Worm (Caenorhabditis elegans) whole organism, L1 larva: ENCODE data around the gene spv-1.
A peak's percentile ranks its signal among the peaks of the same experiment; 100 is the strongest.

ENCODE experiments used
- C04F5.9 ChIP-seq: sonication (generic microtip); optimal IDR thresholded peaks from 2 replicates; lab custom pipeline; 2016; ENCODE audit warnings: missing genetic modification characterization, missing compliant biosample characterization
- Y116A8C.19 ChIP-seq: sonication (generic microtip); optimal IDR thresholded peaks from 2 replicates; lab custom pipeline; 2016; ENCODE audit warnings: missing compliant biosample characterization, missing genetic modification characterization, borderline replicate concordance
- aha-1 ChIP-seq: fragments of 150-350 bp; optimal IDR thresholded peaks from 2 replicates; lab custom pipeline; 2014; ENCODE audit warnings: missing biosample characterization, missing genetic modification characterization
- alr-1 ChIP-seq: fragments of 200-800 bp; sonication (Bioruptor generic); optimal IDR thresholded peaks from 2 replicates; lab custom pipeline; 2018; ENCODE audit warnings: borderline replicate concordance, mild to moderate bottlenecking, missing genetic modification characterization, missing compliant biosample characterization
- blmp-1 ChIP-seq: fragments of 150-350 bp; optimal IDR thresholded peaks from 2 replicates; lab custom pipeline; 2014; ENCODE audit warnings: missing biosample characterization, missing genetic modification characterization
- ceh-88 ChIP-seq: fragments of 200-800 bp; sonication (Bioruptor generic); IDR thresholded peaks from 2 replicates; pipeline ENCODE4 v1.3.6; 2022; ENCODE audit warnings: missing genetic modification characterization, missing compliant biosample characterization
- dsc-1 ChIP-seq: sonication (generic microtip); optimal IDR thresholded peaks from 2 replicates; lab custom pipeline; 2016; ENCODE audit warnings: mild to moderate bottlenecking, missing genetic modification characterization, missing compliant biosample characterization
- efl-1 ChIP-seq, 4 experiments: fragments of 150-350 bp; optimal IDR thresholded peaks in 3 of 4; peaks in 1 of 4; 1 replicate in 1 of 4; 2 replicates in 3 of 4; lab custom pipeline; 2014; ENCODE audit warnings: missing biosample characterization in 2 of 4, missing genetic modification characterization in 2 of 4, missing genetic modification reagents in 2 of 4
- efl-3 ChIP-seq: fragments of 200-800 bp; sonication (Bioruptor generic); optimal IDR thresholded peaks from 2 replicates; lab custom pipeline; 2018; ENCODE audit warnings: mild to moderate bottlenecking, missing genetic modification characterization, missing compliant biosample characterization
- egl-13 ChIP-seq: sonication (generic microtip); optimal IDR thresholded peaks from 2 replicates; lab custom pipeline; 2016; ENCODE audit warnings: missing genotype, missing genetic modification reagents, missing genetic modification characterization, missing compliant biosample characterization
- egl-27 ChIP-seq, 2 experiments: fragments of 150-350 bp in 1 of 2; sonication (generic microtip); optimal IDR thresholded peaks; 3 replicates each; lab custom pipeline; 2017 to 2018; ENCODE audit warnings: missing biosample characterization in 2 of 2, missing genetic modification characterization in 2 of 2, missing genetic modification reagents in 2 of 2
- elt-2 ChIP-seq: sonication (generic microtip); optimal IDR thresholded peaks from 2 replicates; lab custom pipeline; 2016; ENCODE audit warnings: missing genetic modification characterization, mild to moderate bottlenecking, inconsistent platforms, missing compliant biosample characterization, missing genetic modification reagents
- fkh-8 ChIP-seq: sonication (generic microtip); optimal IDR thresholded peaks from 2 replicates; lab custom pipeline; 2016; ENCODE audit warnings: mild to moderate bottlenecking, missing genetic modification characterization, missing compliant biosample characterization
- grh-1 ChIP-seq: fragments of 200-800 bp; sonication (Bioruptor generic); IDR thresholded peaks from 2 replicates; pipeline ENCODE4 v1.3.6; 2022; ENCODE audit warnings: missing genetic modification reagents, missing genetic modification characterization, missing compliant biosample characterization
- hlh-17 ChIP-seq: fragments of 200-800 bp; sonication (Bioruptor generic); optimal IDR thresholded peaks from 2 replicates; lab custom pipeline; 2018; ENCODE audit warnings: missing genetic modification characterization, mild to moderate bottlenecking, missing compliant biosample characterization, moderate library complexity, borderline replicate concordance
- hlh-4 ChIP-seq: sonication (generic microtip); optimal IDR thresholded peaks from 2 replicates; lab custom pipeline; 2016; ENCODE audit warnings: mild to moderate bottlenecking, missing genetic modification characterization, missing compliant biosample characterization
- irx-1 ChIP-seq: sonication (generic microtip); optimal IDR thresholded peaks from 2 replicates; lab custom pipeline; 2016; ENCODE audit warnings: missing genetic modification characterization, missing compliant biosample characterization
- jun-1 ChIP-seq: fragments of 150-350 bp; optimal IDR thresholded peaks from 2 replicates; lab custom pipeline; 2014; ENCODE audit warnings: missing biosample characterization, missing genetic modification reagents, missing genetic modification characterization
- lin-14 ChIP-seq: fragments of 200-800 bp; sonication (Bioruptor generic); optimal IDR thresholded peaks from 2 replicates; lab custom pipeline; 2018; ENCODE audit warnings: mild to moderate bottlenecking, missing genetic modification characterization, moderate library complexity, missing compliant biosample characterization
- lin-15B ChIP-seq: fragments of 150-350 bp; sonication (generic microtip); optimal IDR thresholded peaks from 3 replicates; lab custom pipeline; 2014; ENCODE audit warnings: missing biosample characterization, missing genetic modification characterization
- lin-35 ChIP-seq, 2 experiments: fragments of 150-350 bp; optimal IDR thresholded peaks; 2 replicates each; lab custom pipeline; 2014; ENCODE audit warnings: missing biosample characterization in 2 of 2, missing genetic modification characterization in 2 of 2, missing genetic modification reagents in 2 of 2
- lir-3 ChIP-seq: sonication (generic microtip); optimal IDR thresholded peaks from 2 replicates; lab custom pipeline; 2016; ENCODE audit warnings: mild to moderate bottlenecking, missing genetic modification characterization, moderate library complexity, missing compliant biosample characterization; ENCODE audit not compliant: poor library complexity
- lsy-2 ChIP-seq, 2 experiments: fragments of 150-350 bp; optimal IDR thresholded peaks; 2 replicates each; lab custom pipeline; 2014; ENCODE audit warnings: missing biosample characterization in 2 of 2, missing genetic modification characterization in 2 of 2
- mdl-1 ChIP-seq, 2 experiments: fragments of 150-350 bp; optimal IDR thresholded peaks; 2 replicates each; lab custom pipeline; 2014 to 2017; ENCODE audit warnings: missing biosample characterization in 2 of 2, missing genetic modification characterization in 2 of 2, inconsistent platforms in 1 of 2
- nhr-12 ChIP-seq: sonication (generic microtip); optimal IDR thresholded peaks from 2 replicates; lab custom pipeline; 2017; ENCODE audit warnings: missing biosample characterization, missing genetic modification characterization
- nhr-19 ChIP-seq: fragments of 200-800 bp; sonication (Bioruptor generic); conservative IDR thresholded peaks from 2 replicates; pipeline ENCODE4 v1.3.6; 2022; ENCODE audit warnings: missing genetic modification characterization, missing compliant biosample characterization
- nhr-20 ChIP-seq: sonication (generic microtip); optimal IDR thresholded peaks from 2 replicates; lab custom pipeline; 2016; ENCODE audit warnings: mild to moderate bottlenecking, missing genetic modification characterization, missing compliant biosample characterization
- nhr-47 ChIP-seq: sonication (generic microtip); optimal IDR thresholded peaks from 2 replicates; lab custom pipeline; 2016; ENCODE audit warnings: mild to moderate bottlenecking, missing genetic modification characterization, moderate library complexity, missing compliant biosample characterization
- nhr-76 ChIP-seq: sonication (generic microtip); optimal IDR thresholded peaks from 2 replicates; lab custom pipeline; 2017; ENCODE audit warnings: missing biosample characterization, missing genetic modification characterization
- nhr-85 ChIP-seq: sonication (generic microtip); peaks from one replicate; lab custom pipeline; 2016; ENCODE audit warnings: missing genetic modification characterization, inconsistent platforms, missing compliant biosample characterization
- snpc-4 ChIP-seq: fragments of 150-350 bp; optimal IDR thresholded peaks from 2 replicates; lab custom pipeline; 2014; ENCODE audit warnings: missing biosample characterization, missing genetic modification characterization
- sox-4 ChIP-seq: sonication (generic microtip); optimal IDR thresholded peaks from 2 replicates; lab custom pipeline; 2016; ENCODE audit warnings: missing genetic modification characterization, missing compliant biosample characterization
- swsn-7 ChIP-seq: sonication (generic microtip); optimal IDR thresholded peaks from 2 replicates; lab custom pipeline; 2016; ENCODE audit warnings: missing genetic modification characterization, missing compliant biosample characterization
- tbx-2 ChIP-seq: sonication (generic microtip); optimal IDR thresholded peaks from 2 replicates; lab custom pipeline; 2016; ENCODE audit warnings: missing genetic modification characterization, missing compliant biosample characterization
- tlp-1 ChIP-seq: fragments of 150-350 bp; optimal IDR thresholded peaks from 2 replicates; lab custom pipeline; 2014; ENCODE audit warnings: missing biosample characterization, missing genetic modification characterization
- unc-30 ChIP-seq: sonication (generic microtip); optimal IDR thresholded peaks from 2 replicates; lab custom pipeline; 2017; ENCODE audit warnings: missing biosample characterization, missing genetic modification characterization
- unc-86 ChIP-seq: sonication (generic microtip); optimal IDR thresholded peaks from 2 replicates; lab custom pipeline; 2016; ENCODE audit warnings: missing genetic modification characterization, missing compliant biosample characterization
- zag-1 ChIP-seq: fragments of 150-350 bp; optimal IDR thresholded peaks from 2 replicates; lab custom pipeline; 2014; ENCODE audit warnings: missing biosample characterization, missing genetic modification characterization
- zip-4 ChIP-seq: fragments of 200-800 bp; sonication (Bioruptor generic); optimal IDR thresholded peaks from 2 replicates; lab custom pipeline; 2018; ENCODE audit warnings: mild to moderate bottlenecking, missing genetic modification characterization, moderate library complexity, missing compliant biosample characterization

The spv-1 gene

ce11 chrII:7900190-7900672 lies 28.3 kb downstream of the spv-1 start, which contains the start of gene rev-1 (continued):
- TF ChIP-seq swsn-7 (tag; lab: Kevin White, UChicago), result no peak
- no peak for TF ChIP-seq zag-1

DNA sequence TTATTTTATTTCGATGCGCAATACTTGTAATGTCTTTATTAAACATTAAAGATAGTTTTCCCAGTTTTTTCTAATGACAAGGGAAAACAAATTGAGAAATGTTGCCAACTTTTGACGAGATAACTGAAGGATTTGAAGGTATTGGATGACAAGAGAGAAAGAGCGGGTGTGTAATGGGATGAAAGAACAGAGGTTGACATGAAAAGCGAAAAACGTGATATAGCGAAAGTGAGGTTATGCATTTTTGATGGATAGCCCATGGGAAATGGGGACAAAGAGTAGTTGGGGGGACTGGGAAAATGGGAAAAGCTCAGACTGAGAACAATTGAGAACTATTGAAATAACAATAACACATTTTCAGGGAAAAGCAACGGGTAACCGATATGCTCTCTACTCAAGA lies 33.3 kb downstream of the spv-1 start:
- TF ChIP-seq lsy-2 (tag; optimal IDR thresholded peaks at IDR 0.05; lab: Kevin White, UChicago) (peak in 1 of 2 experiments; percentile 16), zag-1 (no peak), irx-1 (tag; lab: Kevin White, UChicago) (no peak), lin-14 (peak; percentile 27), blmp-1 (peak; percentile 84), nhr-19 (GFP tag; lab: Robert Waterston, UW) (0 out of 2 replicates have a peak, but pooled peaks have one; percentile 6), hlh-4 (tag; lab: Kevin White, UChicago) (no peak), nhr-20 (tag; lab: Kevin White, UChicago) (no peak)

DNA sequence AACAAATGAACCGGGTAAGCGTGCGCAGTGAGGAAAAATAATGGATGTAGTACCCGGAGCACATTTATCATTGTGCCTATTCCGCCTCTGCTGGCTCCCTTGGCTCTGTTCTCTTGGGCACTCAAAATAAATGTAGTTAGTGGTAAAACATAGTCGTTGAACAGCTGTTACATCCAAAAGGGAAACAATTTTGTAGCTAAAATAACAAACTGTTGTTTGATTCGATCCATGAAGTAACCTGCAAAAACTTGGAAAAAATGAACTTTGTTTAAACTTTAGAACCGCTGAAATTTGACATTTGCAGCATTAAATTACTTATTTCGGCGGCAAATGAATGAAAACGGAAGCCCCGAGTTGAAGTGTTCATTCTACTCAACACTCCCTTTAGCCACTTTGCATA lies 34.9 kb downstream of the spv-1 start:
- TF ChIP-seq Y116A8C.19 (tag; lab: Kevin White, UChicago) (no peak), efl-3 (GFP tag; lab: Kevin White, UChicago) (no peak), fkh-8 (tag; lab: Kevin White, UChicago) (no peak), lir-3 (tag; lab: Kevin White, UChicago) (no peak), snpc-4 (tag; lab: Kevin White, UChicago) (no peak), nhr-12 (no peak), sox-4 (tag; lab: Kevin White, UChicago) (no peak), grh-1 (GFP tag; lab: Robert Waterston, UW) (no peak), efl-1 (optimal IDR thresholded peaks at IDR 0.05; lab: Kevin White, UChicago) (no peak), efl-1 (GFP tag; optimal IDR thresholded peaks at IDR 0.05 in 1 of 2; lab: Kevin White, UChicago) (peak in 1 of 2 experiments; percentile 48), jun-1 (tag; lab: Kevin White, UChicago) (no peak), nhr-85 (tag; lab: Kevin White, UChicago) (peak; percentile 43)
- TF ChIP-seq, all 84 proteins: peak for 2

- TF ChIP-seq egl-13 (tag; lab: Kevin White, UChicago) (no peak), efl-3 (GFP tag; lab: Kevin White, UChicago) (no peak), C04F5.9 (tag; lab: Kevin White, UChicago) (no peak), unc-86 (tag; lab: Kevin White, UChicago) (no peak), unc-30 (tag; lab: Kevin White, UChicago) (no peak), ceh-88 (GFP tag; lab: Robert Waterston, UW) (no peak), lin-14 (no peak), egl-27 (tag; optimal IDR thresholded peaks at IDR 0.05; lab: Kevin White, UChicago) (no peak), efl-1 (optimal IDR thresholded peaks at IDR 0.05; lab: Kevin White, UChicago) (no peak), efl-1 (GFP tag; optimal IDR thresholded peaks at IDR 0.05 in 1 of 2; lab: Kevin White, UChicago) (peak in 1 of 2 experiments; percentile 45), lin-15B (no peak), dsc-1 (tag; lab: Kevin White, UChicago) (peak; percentile 20), aha-1 (tag; lab: Kevin White, UChicago) (no peak), snpc-4 (tag; lab: Kevin White, UChicago) (no peak)
These were observed 35.7 kb downstream of the spv-1 start, which contains the start of gene ptc-1 for ce11 chrII:7892761-7893272. TSS of gene ptc-1 (plus strand) at chrII:7893222.

- no peak for TF ChIP-seq unc-30 (tag; lab: Kevin White, UChicago)
- peak; percentile 8 to 37 for TF ChIP-seq efl-1 (optimal IDR thresholded peaks at IDR 0.05; lab: Kevin White, UChicago)
- TF ChIP-seq efl-1 (GFP tag; optimal IDR thresholded peaks at IDR 0.05 in 1 of 2; lab: Kevin White, UChicago), result peak in 1 of 2 experiments; percentile 68
- TF ChIP-seq hlh-17 (GFP tag; lab: Kevin White, UChicago), result no peak
- peak; percentile 73 for TF ChIP-seq blmp-1
- peak; percentile 15 for TF ChIP-seq tlp-1 (tag; lab: Kevin White, UChicago)
- TF ChIP-seq mdl-1 (tag; optimal IDR thresholded peaks at IDR 0.05; lab: Kevin White, UChicago), result peak in 1 of 2 experiments; percentile 1
- peak; percentile 72 for TF ChIP-seq elt-2
- no peak for TF ChIP-seq nhr-76
- peak; percentile 40 for TF ChIP-seq dsc-1 (tag; lab: Kevin White, UChicago)
- peak; percentile 87 for TF ChIP-seq lin-14
- no peak for TF ChIP-seq alr-1 (tag; lab: Kevin White, UChicago)
- TF ChIP-seq nhr-47 (tag; lab: Kevin White, UChicago), result peak; percentile 4
- TF ChIP-seq irx-1 (tag; lab: Kevin White, UChicago), result peak; percentile 14
- no peak for TF ChIP-seq zip-4
- TF ChIP-seq lin-35 (GFP tag; optimal IDR thresholded peaks at IDR 0.05; lab: Kevin White, UChicago), result peak in 1 of 2 experiments; percentile 9
- TF ChIP-seq sox-4 (tag; lab: Kevin White, UChicago), result no peak
- no peak for TF ChIP-seq C04F5.9 (tag; lab: Kevin White, UChicago)
- TF ChIP-seq tbx-2 (tag; lab: Kevin White, UChicago), result peak; percentile 39
- peak in 1 of 2 experiments; percentile 45 for TF ChIP-seq lsy-2 (tag; optimal IDR thresholded peaks at IDR 0.05; lab: Kevin White, UChicago)
These were observed 36.5 kb downstream of the spv-1 start for ce11 chrII:7891869-7892615.
